Worm (Caenorhabditis elegans) whole organism, L1 larva: ENCODE data around the gene pyp-1.
A peak's percentile ranks its signal among the peaks of the same experiment; 100 is the strongest.

Source experiments
- C04F5.9 ChIP-seq: sonication (generic microtip); optimal IDR thresholded peaks from 2 replicates; lab custom pipeline; 2016; ENCODE audit warnings: missing genetic modification characterization, missing compliant biosample characterization
- C16A3.4 ChIP-seq: fragments of 150-350 bp; optimal IDR thresholded peaks from 2 replicates; lab custom pipeline; 2014; ENCODE audit warnings: missing biosample characterization, missing genetic modification characterization
- C34B4.2 ChIP-seq: sonication (generic microtip); optimal IDR thresholded peaks from 2 replicates; lab custom pipeline; 2017; ENCODE audit warnings: mild to moderate bottlenecking, missing genetic modification characterization, missing compliant biosample characterization
- aha-1 ChIP-seq: fragments of 150-350 bp; optimal IDR thresholded peaks from 2 replicates; lab custom pipeline; 2014; ENCODE audit warnings: missing biosample characterization, missing genetic modification characterization
- alr-1 ChIP-seq: fragments of 200-800 bp; sonication (Bioruptor generic); optimal IDR thresholded peaks from 2 replicates; lab custom pipeline; 2018; ENCODE audit warnings: borderline replicate concordance, mild to moderate bottlenecking, missing genetic modification characterization, missing compliant biosample characterization
- blmp-1 ChIP-seq: fragments of 150-350 bp; optimal IDR thresholded peaks from 2 replicates; lab custom pipeline; 2014; ENCODE audit warnings: missing biosample characterization, missing genetic modification characterization
- ceh-63 ChIP-seq: fragments of 200-800 bp; sonication (Bioruptor generic); optimal IDR thresholded peaks from 2 replicates; lab custom pipeline; 2018; ENCODE audit warnings: mild to moderate bottlenecking, missing genetic modification characterization, missing compliant biosample characterization
- ceh-82 ChIP-seq, 3 experiments: fragments of 150-350 bp in 1 of 3; sonication (generic microtip) in 2 of 3; optimal IDR thresholded peaks; 2 replicates each; lab custom pipeline; 2014 to 2017; ENCODE audit warnings: missing biosample characterization in 3 of 3, missing genetic modification characterization in 3 of 3
- ceh-90 ChIP-seq: sonication (generic microtip); optimal IDR thresholded peaks from 2 replicates; lab custom pipeline; 2016; ENCODE audit warnings: missing genetic modification characterization, missing compliant biosample characterization
- ces-1 ChIP-seq: fragments of 150-350 bp; optimal IDR thresholded peaks from 2 replicates; lab custom pipeline; 2014; ENCODE audit warnings: missing biosample characterization, missing genetic modification reagents, missing genetic modification characterization
- efl-1 ChIP-seq, 4 experiments: fragments of 150-350 bp; optimal IDR thresholded peaks in 3 of 4; peaks in 1 of 4; 1 replicate in 1 of 4; 2 replicates in 3 of 4; lab custom pipeline; 2014; ENCODE audit warnings: missing biosample characterization in 2 of 4, missing genetic modification characterization in 2 of 4, missing genetic modification reagents in 2 of 4
- efl-3 ChIP-seq: fragments of 200-800 bp; sonication (Bioruptor generic); optimal IDR thresholded peaks from 2 replicates; lab custom pipeline; 2018; ENCODE audit warnings: mild to moderate bottlenecking, missing genetic modification characterization, missing compliant biosample characterization
- egl-27 ChIP-seq, 2 experiments: fragments of 150-350 bp in 1 of 2; sonication (generic microtip); optimal IDR thresholded peaks; 3 replicates each; lab custom pipeline; 2017 to 2018; ENCODE audit warnings: missing biosample characterization in 2 of 2, missing genetic modification characterization in 2 of 2, missing genetic modification reagents in 2 of 2
- fkh-10 ChIP-seq: sonication (generic microtip); optimal IDR thresholded peaks from 2 replicates; lab custom pipeline; 2017; ENCODE audit warnings: missing biosample characterization, missing genetic modification reagents, missing genetic modification characterization
- hlh-17 ChIP-seq: fragments of 200-800 bp; sonication (Bioruptor generic); optimal IDR thresholded peaks from 2 replicates; lab custom pipeline; 2018; ENCODE audit warnings: missing genetic modification characterization, mild to moderate bottlenecking, missing compliant biosample characterization, moderate library complexity, borderline replicate concordance
- hlh-4 ChIP-seq: sonication (generic microtip); optimal IDR thresholded peaks from 2 replicates; lab custom pipeline; 2016; ENCODE audit warnings: mild to moderate bottlenecking, missing genetic modification characterization, missing compliant biosample characterization
- irx-1 ChIP-seq: sonication (generic microtip); optimal IDR thresholded peaks from 2 replicates; lab custom pipeline; 2016; ENCODE audit warnings: missing genetic modification characterization, missing compliant biosample characterization
- isw-1 ChIP-seq: fragments of 200-800 bp; sonication (Bioruptor generic); IDR thresholded peaks from 2 replicates; pipeline ENCODE4 v1.3.6; 2022; ENCODE audit warnings: missing genetic modification characterization, missing compliant biosample characterization
- jun-1 ChIP-seq: fragments of 150-350 bp; optimal IDR thresholded peaks from 2 replicates; lab custom pipeline; 2014; ENCODE audit warnings: missing biosample characterization, missing genetic modification reagents, missing genetic modification characterization
- lin-13 ChIP-seq: fragments of 150-350 bp; optimal IDR thresholded peaks from 2 replicates; lab custom pipeline; 2014; ENCODE audit warnings: missing biosample characterization, missing genetic modification reagents, missing genetic modification characterization
- lin-14 ChIP-seq: fragments of 200-800 bp; sonication (Bioruptor generic); optimal IDR thresholded peaks from 2 replicates; lab custom pipeline; 2018; ENCODE audit warnings: mild to moderate bottlenecking, missing genetic modification characterization, moderate library complexity, missing compliant biosample characterization
- lin-15B ChIP-seq: fragments of 150-350 bp; sonication (generic microtip); optimal IDR thresholded peaks from 3 replicates; lab custom pipeline; 2014; ENCODE audit warnings: missing biosample characterization, missing genetic modification characterization
- lin-35 ChIP-seq, 2 experiments: fragments of 150-350 bp; optimal IDR thresholded peaks; 2 replicates each; lab custom pipeline; 2014; ENCODE audit warnings: missing biosample characterization in 2 of 2, missing genetic modification characterization in 2 of 2, missing genetic modification reagents in 2 of 2
- lin-39 ChIP-seq: fragments of 150-350 bp; optimal IDR thresholded peaks from 2 replicates; lab custom pipeline; 2014; ENCODE audit warnings: missing biosample characterization, missing genetic modification reagents, missing genetic modification characterization
- lir-3 ChIP-seq: sonication (generic microtip); optimal IDR thresholded peaks from 2 replicates; lab custom pipeline; 2016; ENCODE audit warnings: mild to moderate bottlenecking, missing genetic modification characterization, moderate library complexity, missing compliant biosample characterization; ENCODE audit not compliant: poor library complexity
- lsy-2 ChIP-seq, 2 experiments: fragments of 150-350 bp; optimal IDR thresholded peaks; 2 replicates each; lab custom pipeline; 2014; ENCODE audit warnings: missing biosample characterization in 2 of 2, missing genetic modification characterization in 2 of 2
- mab-9 ChIP-seq: fragments of 200-800 bp; sonication (Bioruptor generic); IDR thresholded peaks from 2 replicates; pipeline ENCODE4 v1.3.6; 2022; ENCODE audit warnings: missing genetic modification reagents, missing genetic modification characterization, missing compliant biosample characterization
- mef-2 ChIP-seq: fragments of 150-350 bp; optimal IDR thresholded peaks from 2 replicates; lab custom pipeline; 2014; ENCODE audit warnings: missing biosample characterization, missing genetic modification characterization
- mep-1 ChIP-seq: fragments of 150-350 bp; optimal IDR thresholded peaks from 2 replicates; lab custom pipeline; 2014; ENCODE audit warnings: missing biosample characterization, missing genetic modification characterization
- nhr-11 ChIP-seq: fragments of 150-350 bp; optimal IDR thresholded peaks from 2 replicates; lab custom pipeline; 2014; ENCODE audit warnings: missing biosample characterization, missing genetic modification characterization
- nhr-237 ChIP-seq: fragments of 150-350 bp; optimal IDR thresholded peaks from 2 replicates; lab custom pipeline; 2014; ENCODE audit warnings: missing biosample characterization, missing genetic modification characterization
- nhr-28 ChIP-seq: fragments of 150-350 bp; optimal IDR thresholded peaks from 2 replicates; lab custom pipeline; 2014; ENCODE audit warnings: missing biosample characterization, missing genetic modification characterization
- nhr-76 ChIP-seq: sonication (generic microtip); optimal IDR thresholded peaks from 2 replicates; lab custom pipeline; 2017; ENCODE audit warnings: missing biosample characterization, missing genetic modification characterization
- nhr-84 ChIP-seq: sonication (generic microtip); optimal IDR thresholded peaks from 2 replicates; lab custom pipeline; 2017; ENCODE audit warnings: missing biosample characterization, missing genetic modification characterization
- nhr-85 ChIP-seq: sonication (generic microtip); peaks from one replicate; lab custom pipeline; 2016; ENCODE audit warnings: missing genetic modification characterization, inconsistent platforms, missing compliant biosample characterization
- pag-3 ChIP-seq: sonication (generic microtip); optimal IDR thresholded peaks from 2 replicates; lab custom pipeline; 2017; ENCODE audit warnings: missing genetic modification characterization, mild to moderate bottlenecking, missing compliant biosample characterization, antibody characterized with exemption, borderline replicate concordance; ENCODE audit not compliant: insufficient read depth
- pax-3 ChIP-seq: fragments of 200-800 bp; sonication (Bioruptor generic); optimal IDR thresholded peaks from 2 replicates; lab custom pipeline; 2018; ENCODE audit warnings: mild to moderate bottlenecking, missing genetic modification characterization, moderate library complexity, missing compliant biosample characterization
- skn-1 ChIP-seq: fragments of 150-350 bp; optimal IDR thresholded peaks from 2 replicates; lab custom pipeline; 2014; ENCODE audit warnings: missing biosample characterization, missing genetic modification characterization
- snu-23 ChIP-seq: sonication (generic microtip); optimal IDR thresholded peaks from 2 replicates; lab custom pipeline; 2016; ENCODE audit warnings: missing genetic modification characterization, missing compliant biosample characterization
- unc-30 ChIP-seq: sonication (generic microtip); optimal IDR thresholded peaks from 2 replicates; lab custom pipeline; 2017; ENCODE audit warnings: missing biosample characterization, missing genetic modification characterization
- unc-62 ChIP-seq: fragments of 150-350 bp; optimal IDR thresholded peaks from 2 replicates; lab custom pipeline; 2014; ENCODE audit warnings: missing biosample characterization, missing genetic modification reagents, missing genetic modification characterization
- unc-86 ChIP-seq: sonication (generic microtip); optimal IDR thresholded peaks from 2 replicates; lab custom pipeline; 2016; ENCODE audit warnings: missing genetic modification characterization, missing compliant biosample characterization
- unc-98 ChIP-seq: fragments of 200-800 bp; sonication (Bioruptor generic); IDR thresholded peaks from 2 replicates; pipeline ENCODE4 v1.3.6; 2022; ENCODE audit warnings: missing genetic modification characterization, missing compliant biosample characterization
- vab-15 ChIP-seq: sonication (generic microtip); optimal IDR thresholded peaks from 2 replicates; lab custom pipeline; 2017; ENCODE audit warnings: missing genotype, mild to moderate bottlenecking, missing genetic modification characterization, missing compliant biosample characterization
- zip-4 ChIP-seq: fragments of 200-800 bp; sonication (Bioruptor generic); optimal IDR thresholded peaks from 2 replicates; lab custom pipeline; 2018; ENCODE audit warnings: mild to moderate bottlenecking, missing genetic modification characterization, moderate library complexity, missing compliant biosample characterization
- ztf-11 ChIP-seq, 2 experiments: sonication (generic microtip); optimal IDR thresholded peaks; 2 replicates each; lab custom pipeline; 2016 to 2017; ENCODE audit warnings: missing genetic modification characterization in 2 of 2, missing biosample characterization in 1 of 2, missing compliant biosample characterization in 1 of 2

Gene pyp-1

DNA sequence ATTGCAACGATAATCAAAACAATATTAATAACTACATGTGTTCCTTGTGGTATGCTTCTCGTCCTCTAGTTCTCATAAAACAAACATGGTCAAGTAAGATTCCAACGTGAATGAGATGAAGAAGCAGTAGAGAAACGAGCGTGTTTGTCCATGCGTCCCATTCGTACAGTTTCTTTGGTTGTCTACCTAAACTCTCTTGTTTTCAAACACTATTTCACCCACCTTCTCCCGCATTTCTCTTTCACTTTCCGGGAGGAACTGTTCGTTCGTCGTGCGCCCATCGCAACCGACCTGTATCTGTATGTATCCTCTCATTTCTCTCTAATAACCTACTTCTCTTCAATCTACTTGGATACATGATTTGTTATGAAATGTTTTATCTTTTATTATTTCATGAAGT lies 9.0 kb upstream of the pyp-1 start (continued):
- TF ChIP-seq skn-1 (tag; lab: Kevin White, UChicago) (peak; percentile 23), mab-9 (GFP tag; lab: Robert Waterston, UW) (no peak), hlh-17 (GFP tag; lab: Kevin White, UChicago) (no peak), unc-30 (tag; lab: Kevin White, UChicago) (no peak), zip-4 (GFP tag; lab: Kevin White, UChicago) (no peak), aha-1 (tag; lab: Kevin White, UChicago) (no peak), ceh-82 (tag; optimal IDR thresholded peaks at IDR 0.05; lab: Kevin White, UChicago) (no peak), pax-3 (no peak), snu-23 (GFP tag; lab: Kevin White, UChicago) (peak; percentile 33), lin-13 (GFP tag; lab: Kevin White, UChicago) (no peak), ces-1 (GFP tag; lab: Kevin White, UChicago) (no peak), mef-2 (no peak), mep-1 (tag; lab: Kevin White, UChicago) (no peak), efl-1 (optimal IDR thresholded peaks at IDR 0.05; lab: Kevin White, UChicago) (peak in 1 of 2 experiments; percentile 4), efl-1 (GFP tag; optimal IDR thresholded peaks at IDR 0.05 in 1 of 2; lab: Kevin White, UChicago) (peak in 1 of 2 experiments; percentile 56), hlh-4 (tag; lab: Kevin White, UChicago) (no peak), C04F5.9 (tag; lab: Kevin White, UChicago) (no peak), irx-1 (tag; lab: Kevin White, UChicago) (no peak), efl-3 (GFP tag; lab: Kevin White, UChicago) (no peak), nhr-85 (tag; lab: Kevin White, UChicago) (no peak), ceh-90 (tag; lab: Kevin White, UChicago) (no peak), lin-35 (GFP tag; optimal IDR thresholded peaks at IDR 0.05; lab: Kevin White, UChicago) (peak in 1 of 2 experiments; percentile 10), lin-14 (GFP tag; lab: Kevin White, UChicago) (peak; percentile 78), C16A3.4 (no peak), ztf-11 (tag; optimal IDR thresholded peaks at IDR 0.05; lab: Kevin White, UChicago) (no peak), lsy-2 (tag; optimal IDR thresholded peaks at IDR 0.05; lab: Kevin White, UChicago) (peak in 1 of 2 experiments; percentile 51), nhr-28 (no peak)

DNA sequence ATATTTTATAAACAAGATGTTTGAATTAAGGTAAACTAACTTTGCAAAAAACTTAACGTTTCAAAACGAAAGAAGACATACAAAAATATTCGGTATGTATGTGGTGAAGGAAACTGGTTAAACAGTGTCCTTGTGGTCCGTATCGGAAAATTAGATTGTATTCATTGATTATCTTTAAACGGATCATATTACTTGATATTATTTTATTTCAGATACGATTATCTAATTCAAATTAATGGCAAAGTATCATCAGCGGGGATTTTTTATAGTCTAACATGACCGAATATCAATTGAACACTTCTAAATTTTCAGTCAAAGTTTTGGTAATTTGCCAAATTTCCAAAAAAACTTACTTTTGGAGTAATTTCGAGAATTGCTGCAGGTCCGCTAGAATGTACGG lies 8.1 kb upstream of the pyp-1 start, which contains the start of gene C47E12.13:
Gene C47E12.13, minus strand, starts transcription at position 101 of the 400 bp plus-strand sequence.
- no peak for TF ChIP-seq blmp-1 (tag; lab: Kevin White, UChicago)
- no peak for TF ChIP-seq jun-1 (tag; lab: Kevin White, UChicago)
- TF ChIP-seq ceh-63 (GFP tag; lab: Kevin White, UChicago) = no peak
- TF ChIP-seq aha-1 (tag; lab: Kevin White, UChicago) = no peak
- TF ChIP-seq ztf-11 (tag; optimal IDR thresholded peaks at IDR 0.05; lab: Kevin White, UChicago) = no peak
- no peak for TF ChIP-seq unc-98
- TF ChIP-seq egl-27 (tag; optimal IDR thresholded peaks at IDR 0.05; lab: Kevin White, UChicago) = no peak
- TF ChIP-seq nhr-85 (tag; lab: Kevin White, UChicago) = no peak
- TF ChIP-seq snu-23 (GFP tag; lab: Kevin White, UChicago) = no peak
- TF ChIP-seq, all 84 proteins: peak for 0

DNA sequence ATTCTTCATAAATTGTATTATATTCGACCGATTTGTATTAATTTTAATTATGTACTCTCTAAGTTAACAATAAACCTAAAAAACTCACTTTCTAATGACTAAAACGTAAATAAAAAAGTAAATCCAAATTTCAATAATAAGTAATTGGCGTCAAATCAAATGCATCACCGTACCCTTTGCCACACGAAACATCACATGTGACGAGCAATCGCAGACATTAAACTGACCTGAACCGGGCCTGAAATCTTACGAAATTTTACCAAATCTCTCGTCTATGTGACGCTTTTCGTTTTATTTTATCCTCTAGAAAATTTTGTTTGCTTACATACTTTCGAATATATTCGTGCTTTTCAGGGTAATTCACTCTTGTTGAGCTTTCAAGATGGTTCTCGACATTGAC lies 4.6 kb upstream of the pyp-1 start, which contains the start of the genes C47E12.2 and sars-1:
Gene C47E12.2, minus strand, starts transcription at position 131 of the 400 bp plus-strand sequence.
Gene sars-1, plus strand, starts transcription at position 355 of the 400 bp plus-strand sequence.
- TF ChIP-seq unc-62 (GFP tag; lab: Kevin White, UChicago) (no peak), nhr-76 (tag; lab: Kevin White, UChicago) (no peak), pag-3 (tag; lab: Kevin White, UChicago) (no peak), lsy-2 (tag; optimal IDR thresholded peaks at IDR 0.05; lab: Kevin White, UChicago) (peak; percentile 81 to 96), ztf-11 (tag; optimal IDR thresholded peaks at IDR 0.05; lab: Kevin White, UChicago) (no peak), snu-23 (GFP tag; lab: Kevin White, UChicago) (peak; percentile 37), ces-1 (GFP tag; lab: Kevin White, UChicago) (no peak), lir-3 (no peak), vab-15 (tag; lab: Kevin White, UChicago) (no peak), C34B4.2 (tag; lab: Kevin White, UChicago) (no peak), mab-9 (GFP tag; lab: Robert Waterston, UW) (no peak), hlh-4 (tag; lab: Kevin White, UChicago) (no peak), nhr-237 (tag; lab: Kevin White, UChicago) (no peak), nhr-11 (tag; lab: Kevin White, UChicago) (no peak), lin-39 (tag; lab: Kevin White, UChicago) (no peak), ceh-82 (tag; optimal IDR thresholded peaks at IDR 0.05; lab: Kevin White, UChicago) (peak in 1 of 3 experiments; percentile 24), zip-4 (GFP tag; lab: Kevin White, UChicago) (no peak), nhr-84 (tag; lab: Kevin White, UChicago) (no peak), fkh-10 (no peak), isw-1 (GFP tag; lab: Robert Waterston, UW) (no peak), C04F5.9 (tag; lab: Kevin White, UChicago) (no peak), alr-1 (tag; lab: Kevin White, UChicago) (no peak), unc-86 (no peak), nhr-85 (tag; lab: Kevin White, UChicago) (no peak), unc-30 (tag; lab: Kevin White, UChicago) (no peak), ceh-63 (GFP tag; lab: Kevin White, UChicago) (no peak), mef-2 (no peak), lin-15B (tag; lab: Kevin White, UChicago) (peak; percentile 20)
